Worm (Caenorhabditis elegans) whole organism, L3 larva: ENCODE results near the gene Y54G11A.3.

Source experiments
- ZK546.5 ChIP-seq: sonication (generic microtip); optimal IDR thresholded peaks from 2 replicates; lab custom pipeline; 2017; ENCODE audit warnings: missing biosample characterization, missing genetic modification characterization
- ceh-9 ChIP-seq: sonication (generic microtip); optimal IDR thresholded peaks from 2 replicates; lab custom pipeline; 2018; ENCODE audit warnings: missing biosample characterization, missing genetic modification characterization
- egl-27 ChIP-seq: sonication (generic microtip); optimal IDR thresholded peaks from 4 replicates; lab custom pipeline; 2017; ENCODE audit warnings: missing biosample characterization, missing genetic modification reagents, missing genetic modification characterization
- fkh-10 ChIP-seq: sonication (generic microtip); optimal IDR thresholded peaks from 2 replicates; lab custom pipeline; 2017; ENCODE audit warnings: missing biosample characterization, missing genetic modification reagents, missing genetic modification characterization
- mdl-1 ChIP-seq: fragments of 150-350 bp; optimal IDR thresholded peaks from 2 replicates; lab custom pipeline; 2014; ENCODE audit warnings: missing biosample characterization, missing genetic modification characterization
- nhr-25 ChIP-seq: sonication (generic microtip); optimal IDR thresholded peaks from 2 replicates; lab custom pipeline; 2017; ENCODE audit warnings: missing biosample characterization, missing genetic modification characterization
- nhr-28 ChIP-seq: fragments of 150-350 bp; optimal IDR thresholded peaks from 2 replicates; lab custom pipeline; 2014; ENCODE audit warnings: missing biosample characterization, missing genetic modification characterization
- nhr-67 ChIP-seq: fragments of 150-350 bp; optimal IDR thresholded peaks from 2 replicates; lab custom pipeline; 2014; ENCODE audit warnings: missing biosample characterization, missing genetic modification characterization
- pqm-1 ChIP-seq: fragments of 150-350 bp; optimal IDR thresholded peaks from 2 replicates; lab custom pipeline; 2017; ENCODE audit warnings: missing biosample characterization, missing genetic modification characterization, inconsistent platforms
- skn-1 ChIP-seq: fragments of 150-350 bp; optimal IDR thresholded peaks from 2 replicates; lab custom pipeline; 2014; ENCODE audit warnings: missing biosample characterization, missing genetic modification characterization
- snpc-4 ChIP-seq: fragments of 150-350 bp; optimal IDR thresholded peaks from 2 replicates; lab custom pipeline; 2014; ENCODE audit warnings: missing biosample characterization, missing genetic modification characterization
- unc-62 ChIP-seq: fragments of 150-350 bp; sonication (generic microtip); optimal IDR thresholded peaks from 4 replicates; lab custom pipeline; 2014; ENCODE audit warnings: missing biosample characterization, missing genetic modification reagents, missing genetic modification characterization
- zag-1 ChIP-seq: fragments of 150-350 bp; optimal IDR thresholded peaks from 2 replicates; lab custom pipeline; 2014; ENCODE audit warnings: missing biosample characterization, missing genetic modification characterization

- TF ChIP-seq skn-1, result no peak
- TF ChIP-seq fkh-10 (GFP tag; lab: Kevin White, UChicago), result no peak
- TF ChIP-seq nhr-67 (tag; lab: Kevin White, UChicago), result no peak
- no peak for TF ChIP-seq pqm-1
- TF ChIP-seq snpc-4 (tag; lab: Kevin White, UChicago), result no peak
- TF ChIP-seq nhr-25 (tag; lab: Kevin White, UChicago), result no peak
- no peak for TF ChIP-seq zag-1 (tag; lab: Kevin White, UChicago)
- TF ChIP-seq ceh-9, result no peak
- no peak for TF ChIP-seq mdl-1 (tag; lab: Kevin White, UChicago)
- TF ChIP-seq unc-62 (GFP tag; lab: Kevin White, UChicago), result no peak
- no peak for TF ChIP-seq egl-27 (tag; lab: Kevin White, UChicago)
- TF ChIP-seq nhr-28, result no peak
- TF ChIP-seq ZK546.5 (tag; lab: Kevin White, UChicago), result no peak
These were observed 16.1 kb downstream of the Y54G11A.3 start, which contains the start of gene Y54G11A.4 for ce11 chrII:14292519-14292918.
